Fruit fly (Drosophila melanogaster): Measurements from ENCODE around the gene Rubicon.
A peak's percentile ranks its signal among the peaks of the same experiment; 100 is the strongest.

The Rubicon gene

DNA sequence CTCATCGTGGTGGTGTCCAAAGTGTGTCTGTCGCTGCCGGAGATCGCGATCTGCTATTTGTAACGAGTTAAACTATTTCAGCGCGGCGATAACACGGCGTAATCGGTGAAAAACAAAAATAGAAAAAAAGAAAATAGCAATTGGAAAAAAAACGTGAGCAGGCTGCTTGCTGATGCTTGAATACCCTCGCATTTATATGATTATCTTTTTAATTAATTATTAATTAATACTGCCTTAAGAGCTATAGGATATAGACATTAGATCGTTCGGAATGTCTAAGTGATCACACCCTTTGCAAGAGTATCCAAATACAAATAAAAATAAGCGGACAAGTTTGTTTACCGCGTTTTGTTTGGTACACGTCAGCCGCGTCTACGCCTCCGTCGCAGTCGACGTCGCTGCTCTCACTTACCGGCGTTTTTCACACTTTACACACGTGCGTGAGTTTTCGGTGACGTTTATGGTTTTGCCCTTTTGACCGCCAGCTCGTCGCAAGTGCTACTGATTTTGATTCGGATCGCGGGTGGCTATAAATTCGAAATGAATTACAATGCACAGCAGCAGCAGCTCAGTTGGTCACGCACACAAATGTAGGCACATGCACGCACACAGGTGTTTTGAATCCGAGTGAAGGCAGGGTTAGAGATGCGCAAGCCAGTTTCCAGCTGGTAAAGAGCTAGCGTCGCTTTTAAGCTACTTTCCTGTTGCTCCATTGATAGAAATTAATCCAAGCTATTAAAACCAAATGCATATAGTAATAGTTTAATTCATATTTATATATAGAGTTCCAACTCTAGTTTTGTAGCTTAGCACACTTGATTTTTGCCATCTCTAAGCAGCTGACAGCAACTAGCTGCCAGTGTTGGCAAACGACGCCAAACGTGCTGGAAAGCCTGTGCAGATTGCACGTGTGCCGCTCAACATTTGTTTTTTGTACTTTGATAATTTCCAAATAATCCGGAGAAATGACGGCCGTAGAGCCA lies 37.5 kb downstream of the Rubicon start, which contains the start of the genes CG2004 and CG1785 (continued):
- TF ChIP-seq chm (GFP tag; IDR thresholded peaks at IDR 0.05) (peak; percentile 87), tup (GFP tag; optimal IDR thresholded peaks at IDR 0.05) (peak; percentile 90), CG5180 (GFP tag; optimal IDR thresholded peaks at IDR 0.05) (peak; percentile 63), knrl (GFP tag; IDR thresholded peaks at IDR 0.05; ENCODE audit: partially characterized antibody) (peak; percentile 75), CG6791 (GFP tag; IDR thresholded peaks at IDR 0.05; ENCODE audit: partially characterized antibody) (peak; percentile 54; the same call in 1 of the 3 replicates), row (GFP tag; IDR thresholded peaks at IDR 0.05) (peak; percentile 97), CG10321 (GFP tag; IDR thresholded peaks at IDR 0.05) (peak; percentile 69), nom (GFP tag; optimal IDR thresholded peaks at IDR 0.05) (peak; percentile 65), crol (GFP tag; IDR thresholded peaks at IDR 0.05) (peak; percentile 32; the same call in 1 of the 2 replicates), CG12104 (GFP tag; optimal IDR thresholded peaks at IDR 0.05) (peak; percentile 83), ttk (GFP tag; IDR thresholded peaks at IDR 0.05) (peak; percentile 92), HLH4C (GFP tag; IDR thresholded peaks at IDR 0.05; ENCODE audit: partially characterized antibody) (peak; percentile 68; the same call in 2 of the 3 replicates), ab (GFP tag; optimal IDR thresholded peaks at IDR 0.05) (peak; percentile 56), CkIIα-i1 (GFP tag; IDR thresholded peaks at IDR 0.05) (peak; percentile 50; the same call in 1 of the 2 replicates), pzg (GFP tag; optimal IDR thresholded peaks at IDR 0.05) (peak; percentile 65), lbe (GFP tag; optimal IDR thresholded peaks at IDR 0.05) (peak; percentile 80), tio (GFP tag; optimal IDR thresholded peaks at IDR 0.05) (no peak), CG8944 (GFP tag; optimal IDR thresholded peaks at IDR 0.05) (peak; percentile 85), gcm2 (GFP tag; optimal IDR thresholded peaks at IDR 0.05) (peak; percentile 79), CG10147 (GFP tag; optimal IDR thresholded peaks at IDR 0.05) (peak; percentile 86), fd64A (GFP tag; optimal IDR thresholded peaks at IDR 0.05) (peak; percentile 40), gsb (GFP tag; IDR thresholded peaks at IDR 0.05) (peak; percentile 86), CG4617 (GFP tag; optimal IDR thresholded peaks at IDR 0.05; ENCODE audit: borderline replicate concordance) (peak; percentile 91), CG4707 (GFP tag; optimal IDR thresholded peaks at IDR 0.05) (peak; percentile 50), slp2 (GFP tag; optimal IDR thresholded peaks at IDR 0.05) (peak; percentile 51), CG8089 (GFP tag; optimal IDR thresholded peaks at IDR 0.05) (peak; percentile 71), vvl (GFP tag; IDR thresholded peaks at IDR 0.05) (peak; percentile 96), CG1832 (GFP tag; optimal IDR thresholded peaks at IDR 0.05) (no peak), sima (GFP tag; optimal IDR thresholded peaks at IDR 0.05) (peak; percentile 43), CG2678 (tag; optimal IDR thresholded peaks at IDR 0.05) (peak; percentile 89), CG18764 (GFP tag; optimal IDR thresholded peaks at IDR 0.05) (peak; percentile 89), Tbp (GFP tag; optimal IDR thresholded peaks at IDR 0.05) (peak; percentile 19), CG30403 (GFP tag; optimal IDR thresholded peaks at IDR 0.05) (peak; percentile 95), CG3163 (GFP tag; optimal IDR thresholded peaks at IDR 0.05) (peak; percentile 58), CG15269 (tag; optimal IDR thresholded peaks at IDR 0.05) (peak; percentile 84), lab (GFP tag; optimal IDR thresholded peaks at IDR 0.05) (peak; percentile 93), CG8281 (tag; optimal IDR thresholded peaks at IDR 0.05) (peak; percentile 59), CG12659 (GFP tag; optimal IDR thresholded peaks at IDR 0.05) (peak; percentile 95), CG2116 (GFP tag; optimal IDR thresholded peaks at IDR 0.05) (peak; percentile 80), CG34422 (GFP tag; IDR thresholded peaks at IDR 0.05) (peak; percentile 95), CG34224 (GFP tag; IDR thresholded peaks at IDR 0.05; ENCODE audit: partially characterized antibody) (peak; percentile 55), CG9797 (GFP tag; optimal IDR thresholded peaks at IDR 0.05) (peak; percentile 60), pros (GFP tag; optimal IDR thresholded peaks at IDR 0.05) (no peak), Spps (tag; optimal IDR thresholded peaks at IDR 0.05) (peak; percentile 71), Nf-YB (GFP tag; optimal IDR thresholded peaks at IDR 0.05) (peak; percentile 53), pita (GFP tag; optimal IDR thresholded peaks at IDR 0.05) (no peak), CG11398 (GFP tag; optimal IDR thresholded peaks at IDR 0.05) (peak; percentile 63)
